Worm (Caenorhabditis elegans) whole organism, L1 larva: ENCODE measurements around the gene srab-4.

Source experiments
- C04F5.9 ChIP-seq: sonication (generic microtip); optimal IDR thresholded peaks from 2 replicates; lab custom pipeline; 2016; ENCODE audit warnings: missing genetic modification characterization, missing compliant biosample characterization
- C16A3.4 ChIP-seq: fragments of 150-350 bp; optimal IDR thresholded peaks from 2 replicates; lab custom pipeline; 2014; ENCODE audit warnings: missing biosample characterization, missing genetic modification characterization
- alr-1 ChIP-seq: fragments of 200-800 bp; sonication (Bioruptor generic); optimal IDR thresholded peaks from 2 replicates; lab custom pipeline; 2018; ENCODE audit warnings: borderline replicate concordance, mild to moderate bottlenecking, missing genetic modification characterization, missing compliant biosample characterization
- ama-1 ChIP-seq: fragments of 150-350 bp; optimal IDR thresholded peaks from 2 replicates; lab custom pipeline; 2014
- blmp-1 ChIP-seq: fragments of 150-350 bp; optimal IDR thresholded peaks from 2 replicates; lab custom pipeline; 2014; ENCODE audit warnings: missing biosample characterization, missing genetic modification characterization
- ceh-63 ChIP-seq: fragments of 200-800 bp; sonication (Bioruptor generic); optimal IDR thresholded peaks from 2 replicates; lab custom pipeline; 2018; ENCODE audit warnings: mild to moderate bottlenecking, missing genetic modification characterization, missing compliant biosample characterization
- ceh-8 ChIP-seq: fragments of 200-800 bp; sonication (Bioruptor generic); optimal IDR thresholded peaks from 2 replicates; lab custom pipeline; 2018; ENCODE audit warnings: mild to moderate bottlenecking, missing genetic modification characterization, moderate library complexity, missing compliant biosample characterization
- ceh-82 ChIP-seq, 3 experiments: fragments of 150-350 bp in 1 of 3; sonication (generic microtip) in 2 of 3; optimal IDR thresholded peaks; 2 replicates each; lab custom pipeline; 2014 to 2017; ENCODE audit warnings: missing biosample characterization in 3 of 3, missing genetic modification characterization in 3 of 3
- ceh-90 ChIP-seq: sonication (generic microtip); optimal IDR thresholded peaks from 2 replicates; lab custom pipeline; 2016; ENCODE audit warnings: missing genetic modification characterization, missing compliant biosample characterization
- dsc-1 ChIP-seq: sonication (generic microtip); optimal IDR thresholded peaks from 2 replicates; lab custom pipeline; 2016; ENCODE audit warnings: mild to moderate bottlenecking, missing genetic modification characterization, missing compliant biosample characterization
- efl-1 ChIP-seq, 4 experiments: fragments of 150-350 bp; optimal IDR thresholded peaks in 3 of 4; peaks in 1 of 4; 1 replicate in 1 of 4; 2 replicates in 3 of 4; lab custom pipeline; 2014; ENCODE audit warnings: missing biosample characterization in 2 of 4, missing genetic modification characterization in 2 of 4, missing genetic modification reagents in 2 of 4
- egl-13 ChIP-seq: sonication (generic microtip); optimal IDR thresholded peaks from 2 replicates; lab custom pipeline; 2016; ENCODE audit warnings: missing genotype, missing genetic modification reagents, missing genetic modification characterization, missing compliant biosample characterization
- elt-2 ChIP-seq: sonication (generic microtip); optimal IDR thresholded peaks from 2 replicates; lab custom pipeline; 2016; ENCODE audit warnings: missing genetic modification characterization, mild to moderate bottlenecking, inconsistent platforms, missing compliant biosample characterization, missing genetic modification reagents
- elt-3 ChIP-seq, 6 experiments: fragments of 150-350 bp in 1 of 6; sonication (generic microtip); optimal IDR thresholded peaks; 2 replicates each; lab custom pipeline; 2017 to 2018; ENCODE audit warnings: missing biosample characterization in 6 of 6, missing genetic modification characterization in 6 of 6, inconsistent platforms in 1 of 6
- fkh-10 ChIP-seq: sonication (generic microtip); optimal IDR thresholded peaks from 2 replicates; lab custom pipeline; 2017; ENCODE audit warnings: missing biosample characterization, missing genetic modification reagents, missing genetic modification characterization
- fkh-4 ChIP-seq: sonication (generic microtip); optimal IDR thresholded peaks from 2 replicates; lab custom pipeline; 2016; ENCODE audit warnings: missing compliant biosample characterization, missing genetic modification characterization, borderline replicate concordance
- fkh-8 ChIP-seq: sonication (generic microtip); optimal IDR thresholded peaks from 2 replicates; lab custom pipeline; 2016; ENCODE audit warnings: mild to moderate bottlenecking, missing genetic modification characterization, missing compliant biosample characterization
- fos-1 ChIP-seq: fragments of 150-350 bp; optimal IDR thresholded peaks from 2 replicates; lab custom pipeline; 2014; ENCODE audit warnings: missing biosample characterization, missing genetic modification characterization
- grh-1 ChIP-seq: fragments of 200-800 bp; sonication (Bioruptor generic); IDR thresholded peaks from 2 replicates; pipeline ENCODE4 v1.3.6; 2022; ENCODE audit warnings: missing genetic modification reagents, missing genetic modification characterization, missing compliant biosample characterization
- hlh-17 ChIP-seq: fragments of 200-800 bp; sonication (Bioruptor generic); optimal IDR thresholded peaks from 2 replicates; lab custom pipeline; 2018; ENCODE audit warnings: missing genetic modification characterization, mild to moderate bottlenecking, missing compliant biosample characterization, moderate library complexity, borderline replicate concordance
- hlh-4 ChIP-seq: sonication (generic microtip); optimal IDR thresholded peaks from 2 replicates; lab custom pipeline; 2016; ENCODE audit warnings: mild to moderate bottlenecking, missing genetic modification characterization, missing compliant biosample characterization
- hpl-2 ChIP-seq: fragments of 150-350 bp; optimal IDR thresholded peaks from 2 replicates; lab custom pipeline; 2014; ENCODE audit warnings: missing biosample characterization, missing genetic modification reagents, missing genetic modification characterization
- irx-1 ChIP-seq: sonication (generic microtip); optimal IDR thresholded peaks from 2 replicates; lab custom pipeline; 2016; ENCODE audit warnings: missing genetic modification characterization, missing compliant biosample characterization
- lin-14 ChIP-seq: fragments of 200-800 bp; sonication (Bioruptor generic); optimal IDR thresholded peaks from 2 replicates; lab custom pipeline; 2018; ENCODE audit warnings: mild to moderate bottlenecking, missing genetic modification characterization, moderate library complexity, missing compliant biosample characterization
- lin-15B ChIP-seq: fragments of 150-350 bp; sonication (generic microtip); optimal IDR thresholded peaks from 3 replicates; lab custom pipeline; 2014; ENCODE audit warnings: missing biosample characterization, missing genetic modification characterization
- lin-35 ChIP-seq, 2 experiments: fragments of 150-350 bp; optimal IDR thresholded peaks; 2 replicates each; lab custom pipeline; 2014; ENCODE audit warnings: missing biosample characterization in 2 of 2, missing genetic modification characterization in 2 of 2, missing genetic modification reagents in 2 of 2
- lsy-2 ChIP-seq, 2 experiments: fragments of 150-350 bp; optimal IDR thresholded peaks; 2 replicates each; lab custom pipeline; 2014; ENCODE audit warnings: missing biosample characterization in 2 of 2, missing genetic modification characterization in 2 of 2
- mab-9 ChIP-seq: fragments of 200-800 bp; sonication (Bioruptor generic); IDR thresholded peaks from 2 replicates; pipeline ENCODE4 v1.3.6; 2022; ENCODE audit warnings: missing genetic modification reagents, missing genetic modification characterization, missing compliant biosample characterization
- mdl-1 ChIP-seq, 2 experiments: fragments of 150-350 bp; optimal IDR thresholded peaks; 2 replicates each; lab custom pipeline; 2014 to 2017; ENCODE audit warnings: missing biosample characterization in 2 of 2, missing genetic modification characterization in 2 of 2, inconsistent platforms in 1 of 2
- mep-1 ChIP-seq: fragments of 150-350 bp; optimal IDR thresholded peaks from 2 replicates; lab custom pipeline; 2014; ENCODE audit warnings: missing biosample characterization, missing genetic modification characterization
- nhr-12 ChIP-seq: sonication (generic microtip); optimal IDR thresholded peaks from 2 replicates; lab custom pipeline; 2017; ENCODE audit warnings: missing biosample characterization, missing genetic modification characterization
- nhr-19 ChIP-seq: fragments of 200-800 bp; sonication (Bioruptor generic); conservative IDR thresholded peaks from 2 replicates; pipeline ENCODE4 v1.3.6; 2022; ENCODE audit warnings: missing genetic modification characterization, missing compliant biosample characterization
- nhr-20 ChIP-seq: sonication (generic microtip); optimal IDR thresholded peaks from 2 replicates; lab custom pipeline; 2016; ENCODE audit warnings: mild to moderate bottlenecking, missing genetic modification characterization, missing compliant biosample characterization
- nhr-237 ChIP-seq: fragments of 150-350 bp; optimal IDR thresholded peaks from 2 replicates; lab custom pipeline; 2014; ENCODE audit warnings: missing biosample characterization, missing genetic modification characterization
- nhr-28 ChIP-seq: fragments of 150-350 bp; optimal IDR thresholded peaks from 2 replicates; lab custom pipeline; 2014; ENCODE audit warnings: missing biosample characterization, missing genetic modification characterization
- nhr-71 ChIP-seq: sonication (generic microtip); optimal IDR thresholded peaks from 2 replicates; lab custom pipeline; 2016; ENCODE audit warnings: mild to moderate bottlenecking, missing genetic modification characterization, moderate library complexity, missing compliant biosample characterization
- nhr-76 ChIP-seq: sonication (generic microtip); optimal IDR thresholded peaks from 2 replicates; lab custom pipeline; 2017; ENCODE audit warnings: missing biosample characterization, missing genetic modification characterization
- nhr-85 ChIP-seq: sonication (generic microtip); peaks from one replicate; lab custom pipeline; 2016; ENCODE audit warnings: missing genetic modification characterization, inconsistent platforms, missing compliant biosample characterization
- skn-1 ChIP-seq: fragments of 150-350 bp; optimal IDR thresholded peaks from 2 replicates; lab custom pipeline; 2014; ENCODE audit warnings: missing biosample characterization, missing genetic modification characterization
- snu-23 ChIP-seq: sonication (generic microtip); optimal IDR thresholded peaks from 2 replicates; lab custom pipeline; 2016; ENCODE audit warnings: missing genetic modification characterization, missing compliant biosample characterization
- swsn-7 ChIP-seq: sonication (generic microtip); optimal IDR thresholded peaks from 2 replicates; lab custom pipeline; 2016; ENCODE audit warnings: missing genetic modification characterization, missing compliant biosample characterization
- tbx-2 ChIP-seq: sonication (generic microtip); optimal IDR thresholded peaks from 2 replicates; lab custom pipeline; 2016; ENCODE audit warnings: missing genetic modification characterization, missing compliant biosample characterization
- tlp-1 ChIP-seq: fragments of 150-350 bp; optimal IDR thresholded peaks from 2 replicates; lab custom pipeline; 2014; ENCODE audit warnings: missing biosample characterization, missing genetic modification characterization
- unc-130 ChIP-seq: fragments of 150-350 bp; optimal IDR thresholded peaks from 2 replicates; lab custom pipeline; 2017; ENCODE audit warnings: missing biosample characterization, missing genetic modification characterization, inconsistent platforms
- unc-62 ChIP-seq: fragments of 150-350 bp; optimal IDR thresholded peaks from 2 replicates; lab custom pipeline; 2014; ENCODE audit warnings: missing biosample characterization, missing genetic modification reagents, missing genetic modification characterization
- ztf-4 ChIP-seq: fragments of 150-350 bp; optimal IDR thresholded peaks from 2 replicates; lab custom pipeline; 2014; ENCODE audit warnings: missing biosample characterization, missing genetic modification characterization

Gene srab-4

ce11 chrV:6998303-6998884, 5.6 kb upstream of the srab-4 start, which contains the start of gene nhr-42:
Gene nhr-42 (plus strand): TSS chrV:6998819.
- TF ChIP-seq lin-14 (GFP tag; lab: Kevin White, UChicago) (peak; percentile 68), swsn-7 (tag; lab: Kevin White, UChicago) (peak; percentile 17), tlp-1 (tag; lab: Kevin White, UChicago) (no peak), blmp-1 (peak; percentile 41), unc-62 (GFP tag; lab: Kevin White, UChicago) (no peak), nhr-237 (tag; lab: Kevin White, UChicago) (peak; percentile 17), irx-1 (tag; lab: Kevin White, UChicago) (peak; percentile 8), lin-35 (GFP tag; optimal IDR thresholded peaks at IDR 0.05; lab: Kevin White, UChicago) (peak in 1 of 2 experiments; percentile 18), nhr-76 (tag; lab: Kevin White, UChicago) (no peak), nhr-20 (tag; lab: Kevin White, UChicago) (peak; percentile 68), ceh-8 (GFP tag; lab: Kevin White, UChicago) (no peak), efl-1 (optimal IDR thresholded peaks at IDR 0.05; lab: Kevin White, UChicago) (peak; percentile 2 to 3), efl-1 (GFP tag; optimal IDR thresholded peaks at IDR 0.05 in 1 of 2; lab: Kevin White, UChicago) (peak; percentile 1 to 77), nhr-71 (peak; percentile 50), elt-2 (peak; percentile 55), C04F5.9 (no peak), nhr-85 (tag; lab: Kevin White, UChicago) (peak; percentile 84), snu-23 (GFP tag; lab: Kevin White, UChicago) (peak; percentile 50), elt-3 (tag; optimal IDR thresholded peaks at IDR 0.05; lab: Kevin White, UChicago) (peak in 2 of 6 experiments; percentile 4 to 35), lsy-2 (tag; optimal IDR thresholded peaks at IDR 0.05; lab: Kevin White, UChicago) (peak in 1 of 2 experiments; percentile 21), nhr-19 (GFP tag; lab: Robert Waterston, UW) (peak; percentile 29; the same call in 1 of the 2 replicates), tbx-2 (peak; percentile 62), dsc-1 (no peak), mdl-1 (tag; optimal IDR thresholded peaks at IDR 0.05; lab: Kevin White, UChicago) (peak in 1 of 2 experiments; percentile 58), skn-1 (tag; lab: Kevin White, UChicago) (peak; percentile 2), mep-1 (tag; lab: Kevin White, UChicago) (peak; percentile 22)

- TF ChIP-seq dsc-1 (no peak), tlp-1 (tag; lab: Kevin White, UChicago) (no peak), grh-1 (GFP tag; lab: Robert Waterston, UW) (no peak), efl-1 (optimal IDR thresholded peaks at IDR 0.05; lab: Kevin White, UChicago) (no peak), efl-1 (GFP tag; optimal IDR thresholded peaks at IDR 0.05 in 1 of 2; lab: Kevin White, UChicago) (peak in 1 of 2 experiments; percentile 75), ztf-4 (tag; lab: Kevin White, UChicago) (no peak), alr-1 (tag; lab: Kevin White, UChicago) (no peak), elt-2 (peak; percentile 1), mab-9 (GFP tag; lab: Robert Waterston, UW) (no peak), nhr-20 (tag; lab: Kevin White, UChicago) (no peak), ceh-90 (tag; lab: Kevin White, UChicago) (no peak), egl-13 (tag; lab: Kevin White, UChicago) (no peak), hlh-4 (tag; lab: Kevin White, UChicago) (no peak), ceh-82 (tag; optimal IDR thresholded peaks at IDR 0.05; lab: Kevin White, UChicago) (no peak), swsn-7 (tag; lab: Kevin White, UChicago) (no peak), nhr-28 (tag; lab: Kevin White, UChicago) (no peak), lin-15B (tag; lab: Kevin White, UChicago) (no peak)
Measured at ce11 chrV:7000734-7001133, 3.2 kb upstream of the srab-4 start.

- TF ChIP-seq ceh-63 (no peak), ceh-8 (GFP tag; lab: Kevin White, UChicago) (no peak), hlh-17 (no peak), C16A3.4 (tag; lab: Kevin White, UChicago) (no peak), fkh-10 (GFP tag; lab: Kevin White, UChicago) (no peak), ama-1 (lab: Kevin White, UChicago) (no peak), elt-2 (no peak), ceh-82 (tag; optimal IDR thresholded peaks at IDR 0.05; lab: Kevin White, UChicago) (no peak), fos-1 (tag; lab: Kevin White, UChicago) (no peak), fkh-4 (tag; lab: Kevin White, UChicago) (no peak), tbx-2 (no peak), fkh-8 (tag; lab: Kevin White, UChicago) (no peak), nhr-12 (tag; lab: Kevin White, UChicago) (no peak), mab-9 (GFP tag; lab: Robert Waterston, UW) (no peak), ceh-90 (tag; lab: Kevin White, UChicago) (no peak), hpl-2 (GFP tag; lab: Kevin White, UChicago) (no peak), unc-130 (tag; lab: Kevin White, UChicago) (no peak)
- TF ChIP-seq, all 84 proteins: peak for 0
Measured at ce11 chrV:7005964-7006363, 2.0 kb downstream of the srab-4 start, which contains the start of gene spig-10. Gene spig-10 (plus strand): TSS chrV:7006264.
